Fruit fly (Drosophila melanogaster) S2 (cell line): ENCODE data around the gene Ask1.

Experiments used
- CG8478 ChIP-seq: fragments of >200 bp; optimal IDR thresholded peaks from 2 replicates; lab custom pipeline; 2018
- CTCF ChIP-seq, 2 experiments: fragments of >200 bp; optimal IDR thresholded peaks; 2 replicates each; lab custom pipeline; 2018

DNA sequence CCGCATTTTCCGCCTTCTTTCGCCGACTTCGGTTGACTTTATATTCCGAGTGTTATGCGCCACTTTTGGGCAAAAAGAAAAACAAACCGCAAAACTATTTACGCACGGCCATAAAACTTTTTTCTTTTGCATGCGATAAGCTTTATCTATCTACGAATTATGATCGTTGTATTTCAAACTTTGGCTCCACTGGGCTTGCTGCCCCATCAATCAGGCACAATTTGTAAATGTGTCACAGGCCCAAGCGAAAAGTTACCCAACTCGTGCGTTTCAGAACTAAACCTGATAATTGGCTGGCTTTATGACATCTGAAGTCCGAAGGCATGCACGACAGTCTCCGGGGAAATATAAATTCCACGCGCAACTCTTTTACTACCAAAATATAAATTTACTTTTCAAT, 45.6 kb upstream of the Ask1 start:
- TF ChIP-seq CTCF (optimal IDR thresholded peaks at IDR 0.05; lab: Kevin White, UChicago) = no peak
- no peak for TF ChIP-seq CG8478 (lab: Kevin White, UChicago)
